Fruit fly (Drosophila melanogaster) whole organism, embryonic: ENCODE data around the gene CG5968.

ENCODE experiments used
- CG12219 ChIP-seq: fragments of 200-800 bp; sonication (Bioruptor generic); optimal IDR thresholded peaks from 3 replicates; lab custom pipeline; 2018; ENCODE audit warnings: missing biosample characterization, mild to moderate bottlenecking, missing genetic modification characterization
- Dll ChIP-seq: fragments of 200-800 bp; sonication (Bioruptor generic); IDR thresholded peaks from 4 replicates; pipeline ENCODE4 v1.3.6; 2022; ENCODE audit warnings: missing biosample characterization, missing genetic modification characterization; ENCODE audit not compliant: partially characterized antibody
- Hand ChIP-seq: fragments of 200-800 bp; sonication (Bioruptor generic); optimal IDR thresholded peaks from 2 replicates; lab custom pipeline; 2017; ENCODE audit warnings: mild to moderate bottlenecking, missing biosample characterization, missing genetic modification reagents, missing genetic modification characterization
- dmrt11E ChIP-seq: fragments of 200-800 bp; sonication (Bioruptor generic); optimal IDR thresholded peaks from 3 replicates; lab custom pipeline; 2018; ENCODE audit warnings: missing biosample characterization, mild to moderate bottlenecking, missing genetic modification characterization, moderate library complexity

dm6 chr2L:16541733-16542132 lies 8.0 kb downstream of the CG5968 start:
- TF ChIP-seq Hand (no peak), Dll (GFP tag; lab: Robert Waterston, UW) (no peak), CG12219 (GFP tag; lab: Kevin White, UChicago) (no peak), dmrt11E (tag; lab: Kevin White, UChicago) (no peak)
